Fruit fly (Drosophila melanogaster) whole organism, embryonic: ENCODE data around the gene dpr4.

Experiments used
- ATbp ChIP-seq: fragments of 200-800 bp; sonication (Bioruptor generic); optimal IDR thresholded peaks from 2 replicates; lab custom pipeline; 2017; ENCODE audit warnings: missing biosample characterization, mild to moderate bottlenecking, missing genetic modification characterization, missing genetic modification reagents
- Atf3 ChIP-seq: fragments of 200-800 bp; sonication (Bioruptor generic); optimal IDR thresholded peaks from 3 replicates; lab custom pipeline; 2016; ENCODE audit warnings: missing biosample characterization, missing genetic modification characterization
- CG10147 ChIP-seq: fragments of 200-800 bp; sonication (Bioruptor generic); optimal IDR thresholded peaks from 2 replicates; lab custom pipeline; 2019; ENCODE audit warnings: missing biosample characterization, mild to moderate bottlenecking, missing genetic modification characterization, moderate library complexity
- CG10209 ChIP-seq: fragments of 200-800 bp; sonication (Bioruptor generic); optimal IDR thresholded peaks from 3 replicates; lab custom pipeline; 2017; ENCODE audit warnings: missing biosample characterization, mild to moderate bottlenecking, missing genetic modification characterization, missing genetic modification reagents
- CG1233 ChIP-seq: fragments of 200-800 bp; sonication (Bioruptor generic); optimal IDR thresholded peaks from 4 replicates; lab custom pipeline; 2018; ENCODE audit warnings: missing biosample characterization, mild to moderate bottlenecking, missing genetic modification characterization
- CG13287 ChIP-seq: fragments of 200-800 bp; sonication (Bioruptor generic); IDR thresholded peaks from 2 replicates; pipeline ENCODE4 v1.3.6; 2022; ENCODE audit warnings: missing biosample characterization, missing genetic modification characterization; ENCODE audit not compliant: partially characterized antibody
- CG14667 ChIP-seq: fragments of 200-800 bp; sonication (Bioruptor generic); IDR thresholded peaks from 2 replicates; pipeline ENCODE4 v1.3.6; 2022; ENCODE audit warnings: missing biosample characterization, missing genetic modification characterization
- CG1529 ChIP-seq: fragments of 200-800 bp; sonication (Bioruptor generic); optimal IDR thresholded peaks from 3 replicates; lab custom pipeline; 2018; ENCODE audit warnings: missing biosample characterization, missing genetic modification characterization
- CG1647 ChIP-seq: fragments of 200-800 bp; sonication (Bioruptor generic); optimal IDR thresholded peaks from 3 replicates; lab custom pipeline; 2016; ENCODE audit warnings: missing biosample characterization, missing genetic modification characterization
- CG17385 ChIP-seq: fragments of 200-800 bp; sonication (Bioruptor generic); optimal IDR thresholded peaks from 3 replicates; lab custom pipeline; 2018; ENCODE audit warnings: missing biosample characterization, mild to moderate bottlenecking, missing genetic modification characterization
- CG18599 ChIP-seq: fragments of 200-800 bp; sonication (Bioruptor generic); optimal IDR thresholded peaks from 3 replicates; lab custom pipeline; 2017; ENCODE audit warnings: missing biosample characterization, missing genetic modification characterization, mild to moderate bottlenecking, moderate library complexity, missing genetic modification reagents
- CG2129 ChIP-seq: fragments of 200-800 bp; sonication (Bioruptor generic); IDR thresholded peaks from 2 replicates; pipeline ENCODE4 v1.3.6; 2022; ENCODE audit warnings: missing biosample characterization, missing genetic modification characterization; ENCODE audit not compliant: partially characterized antibody
- CG2678 ChIP-seq: fragments of 200-800 bp; sonication (Bioruptor generic); optimal IDR thresholded peaks from 3 replicates; lab custom pipeline; 2019; ENCODE audit warnings: missing biosample characterization, mild to moderate bottlenecking, missing genetic modification characterization, moderate library complexity
- CG31224 ChIP-seq: fragments of 200-800 bp; sonication (Bioruptor generic); IDR thresholded peaks from 2 replicates; pipeline ENCODE4 v1.3.6; 2022; ENCODE audit warnings: missing biosample characterization, missing genetic modification characterization
- CG3407 ChIP-seq: fragments of 200-800 bp; sonication (Bioruptor generic); optimal IDR thresholded peaks from 2 replicates; lab custom pipeline; 2018; ENCODE audit warnings: missing biosample characterization, mild to moderate bottlenecking, missing genetic modification characterization
- CG4617 ChIP-seq: fragments of 200-800 bp; sonication (Bioruptor generic); optimal IDR thresholded peaks from 3 replicates; lab custom pipeline; 2016; ENCODE audit warnings: missing biosample characterization, missing genetic modification characterization, borderline replicate concordance
- CG4730 ChIP-seq: fragments of 200-800 bp; sonication (Bioruptor generic); IDR thresholded peaks from 2 replicates; pipeline ENCODE4 v1.3.6; 2022; ENCODE audit warnings: missing biosample characterization, missing genetic modification characterization
- CG7357 ChIP-seq: fragments of 200-800 bp; sonication (Bioruptor generic); IDR thresholded peaks from 3 replicates; pipeline ENCODE4 v1.3.6; 2022; ENCODE audit warnings: missing biosample characterization, missing genetic modification characterization
- CG8478 ChIP-seq: fragments of >200 bp; optimal IDR thresholded peaks from 2 replicates; lab custom pipeline; 2018
- CG8765 ChIP-seq: fragments of 200-800 bp; sonication (Bioruptor generic); IDR thresholded peaks from 2 replicates; pipeline ENCODE4 v1.3.6; 2022; ENCODE audit warnings: missing biosample characterization, missing genetic modification characterization
- CG8944 ChIP-seq: fragments of 200-800 bp; sonication (Bioruptor generic); optimal IDR thresholded peaks from 3 replicates; lab custom pipeline; 2016; ENCODE audit warnings: missing biosample characterization, missing genetic modification characterization
- Dp ChIP-seq: fragments of 200-800 bp; sonication (Bioruptor generic); optimal IDR thresholded peaks from 2 replicates; lab custom pipeline; 2018; ENCODE audit warnings: missing biosample characterization, mild to moderate bottlenecking, missing genetic modification characterization, moderate library complexity
- Eip74EF ChIP-seq, 2 experiments: fragments of 200-800 bp in 1 of 2; fragments of >200 bp in 1 of 2; sonication (Bioruptor generic) in 1 of 2; optimal IDR thresholded peaks; 2 replicates each; lab custom pipeline; 2017 to 2019; ENCODE audit warnings: missing biosample characterization in 2 of 2, missing genetic modification characterization in 2 of 2, mild to moderate bottlenecking in 1 of 2, moderate library complexity in 1 of 2
- Ets65A ChIP-seq: fragments of 200-800 bp; sonication (Bioruptor generic); peaks from one replicate; lab custom pipeline; 2016; ENCODE audit warnings: missing biosample characterization, missing genetic modification characterization
- Hmr ChIP-seq: fragments of 200-800 bp; sonication (Bioruptor generic); optimal IDR thresholded peaks from 3 replicates; lab custom pipeline; 2017; ENCODE audit warnings: mild to moderate bottlenecking, missing biosample characterization, missing genetic modification reagents, missing genetic modification characterization
- Hr51 ChIP-seq, 2 experiments: fragments of 200-800 bp; sonication (Bioruptor generic); optimal IDR thresholded peaks; 2 replicates in 1 of 2; 3 replicates in 1 of 2; lab custom pipeline; 2016 to 2018; ENCODE audit warnings: missing biosample characterization in 2 of 2, missing genetic modification characterization in 2 of 2, mild to moderate bottlenecking in 1 of 2, moderate library complexity in 1 of 2
- Jarid2 ChIP-seq: fragments of 200-800 bp; sonication (Bioruptor generic); optimal IDR thresholded peaks from 3 replicates; lab custom pipeline; 2017; ENCODE audit warnings: mild to moderate bottlenecking, missing biosample characterization, missing genetic modification reagents, missing genetic modification characterization
- Med ChIP-seq: fragments of 200-800 bp; sonication (Bioruptor generic); peaks from one replicate; lab custom pipeline; 2016; ENCODE audit warnings: missing biosample characterization, missing genetic modification characterization, mild to moderate bottlenecking, inconsistent platforms, moderate library complexity
- Myb ChIP-seq: fragments of 200-800 bp; sonication (Bioruptor generic); optimal IDR thresholded peaks from 2 replicates; lab custom pipeline; 2016; ENCODE audit warnings: missing biosample characterization, missing genetic modification characterization
- Nf-YC ChIP-seq: fragments of 200-800 bp; optimal IDR thresholded peaks from 3 replicates; lab custom pipeline; 2019; ENCODE audit warnings: missing biosample characterization, mild to moderate bottlenecking, missing genetic modification characterization, moderate library complexity
- NfI ChIP-seq: fragments of 200-800 bp; sonication (Bioruptor generic); optimal IDR thresholded peaks from 3 replicates; lab custom pipeline; 2018; ENCODE audit warnings: missing biosample characterization, mild to moderate bottlenecking, missing genetic modification characterization, moderate library complexity
- PHDP ChIP-seq: fragments of 200-800 bp; sonication (Bioruptor generic); optimal IDR thresholded peaks from 3 replicates; lab custom pipeline; 2018; ENCODE audit warnings: missing biosample characterization, mild to moderate bottlenecking, missing genetic modification characterization, moderate library complexity
- Scr ChIP-seq: fragments of 200-800 bp; sonication (Bioruptor generic); IDR thresholded peaks from 2 replicates; pipeline ENCODE4 v1.3.6; 2022; ENCODE audit warnings: missing biosample characterization, missing genetic modification characterization; ENCODE audit not compliant: partially characterized antibody
- Sry-β ChIP-seq: fragments of 200-800 bp; sonication (Bioruptor generic); optimal IDR thresholded peaks from 2 replicates; lab custom pipeline; 2018; ENCODE audit warnings: missing biosample characterization, mild to moderate bottlenecking, missing genetic modification characterization, moderate library complexity
- abd-A ChIP-seq: fragments of 200-800 bp; sonication (Bioruptor generic); optimal IDR thresholded peaks from 3 replicates; lab custom pipeline; 2019; ENCODE audit warnings: missing biosample characterization, mild to moderate bottlenecking, missing genetic modification characterization, moderate library complexity
- chinmo ChIP-seq: fragments of 200-800 bp; sonication (Bioruptor generic); IDR thresholded peaks from 4 replicates; pipeline ENCODE4 v1.3.6; 2022; ENCODE audit warnings: missing biosample characterization, missing genetic modification characterization; ENCODE audit not compliant: partially characterized antibody
- ci ChIP-seq: fragments of 200-800 bp; sonication (Bioruptor generic); IDR thresholded peaks from 3 replicates; pipeline ENCODE4 v1.3.6; 2022; ENCODE audit warnings: missing biosample characterization, missing genetic modification characterization
- crol ChIP-seq: fragments of 200-800 bp; sonication (Bioruptor generic); IDR thresholded peaks from 2 replicates; pipeline ENCODE4 v1.3.6; 2022; ENCODE audit warnings: missing biosample characterization, missing genetic modification characterization
- disco-r ChIP-seq: fragments of 200-800 bp; sonication (Bioruptor generic); optimal IDR thresholded peaks from 2 replicates; lab custom pipeline; 2016; ENCODE audit warnings: missing biosample characterization, missing genetic modification characterization
- dpn ChIP-seq, 2 experiments: fragments of 200-800 bp; sonication (Bioruptor generic); optimal IDR thresholded peaks; 3 replicates each; lab custom pipeline; 2016; ENCODE audit warnings: missing biosample characterization in 2 of 2, missing genetic modification characterization in 2 of 2
- eyg ChIP-seq: fragments of 200-800 bp; sonication (Bioruptor generic); optimal IDR thresholded peaks from 3 replicates; lab custom pipeline; 2016; ENCODE audit warnings: missing biosample characterization, missing genetic modification characterization
- gfzf ChIP-seq: fragments of 200-800 bp; sonication (Bioruptor generic); optimal IDR thresholded peaks from 2 replicates; lab custom pipeline; 2016; ENCODE audit warnings: missing biosample characterization, mild to moderate bottlenecking, missing genetic modification characterization, moderate library complexity
- gro ChIP-seq: fragments of 200-800 bp; sonication (Bioruptor generic); optimal IDR thresholded peaks from 2 replicates; lab custom pipeline; 2016; ENCODE audit warnings: missing biosample characterization, missing genetic modification characterization
- lab ChIP-seq: fragments of 200-800 bp; sonication (Bioruptor generic); optimal IDR thresholded peaks from 3 replicates; lab custom pipeline; 2017; ENCODE audit warnings: missing biosample characterization, missing genetic modification characterization, mild to moderate bottlenecking, moderate library complexity, missing genetic modification reagents
- nerfin-1 ChIP-seq: fragments of 200-800 bp; sonication (Bioruptor generic); optimal IDR thresholded peaks from 3 replicates; lab custom pipeline; 2019; ENCODE audit warnings: missing biosample characterization, mild to moderate bottlenecking, missing genetic modification characterization, moderate library complexity
- pan ChIP-seq, 4 experiments: fragments of >200 bp in 3 of 4; fragments of 200-800 bp in 1 of 4; sonication (Bioruptor generic) in 1 of 4; optimal IDR thresholded peaks in 3 of 4; IDR thresholded peaks in 1 of 4; 2 replicates each; pipeline versions ENCODE4 v1.3.6 to Lab custom; 2017 to 2022; ENCODE audit warnings: missing biosample characterization in 2 of 4, missing genetic modification characterization in 2 of 4, mixed read lengths in 1 of 4
- ranshi ChIP-seq: fragments of 200-800 bp; sonication (Bioruptor generic); IDR thresholded peaks from 2 replicates; pipeline ENCODE4 v1.3.6; 2022; ENCODE audit warnings: missing biosample characterization, missing genetic modification characterization
- sens ChIP-seq: fragments of 200-800 bp; sonication (Bioruptor generic); peaks from one replicate; lab custom pipeline; 2016; ENCODE audit warnings: missing biosample characterization, missing genetic modification characterization
- tin ChIP-seq: fragments of 200-800 bp; sonication (Bioruptor generic); optimal IDR thresholded peaks from 3 replicates; lab custom pipeline; 2016; ENCODE audit warnings: missing biosample characterization, missing genetic modification characterization
- ttk ChIP-seq: fragments of 200-800 bp; sonication (Bioruptor generic); IDR thresholded peaks from 2 replicates; pipeline ENCODE4 v2.1.2; 2022; ENCODE audit warnings: missing biosample characterization, missing genetic modification characterization

dpr4 gene

DNA sequence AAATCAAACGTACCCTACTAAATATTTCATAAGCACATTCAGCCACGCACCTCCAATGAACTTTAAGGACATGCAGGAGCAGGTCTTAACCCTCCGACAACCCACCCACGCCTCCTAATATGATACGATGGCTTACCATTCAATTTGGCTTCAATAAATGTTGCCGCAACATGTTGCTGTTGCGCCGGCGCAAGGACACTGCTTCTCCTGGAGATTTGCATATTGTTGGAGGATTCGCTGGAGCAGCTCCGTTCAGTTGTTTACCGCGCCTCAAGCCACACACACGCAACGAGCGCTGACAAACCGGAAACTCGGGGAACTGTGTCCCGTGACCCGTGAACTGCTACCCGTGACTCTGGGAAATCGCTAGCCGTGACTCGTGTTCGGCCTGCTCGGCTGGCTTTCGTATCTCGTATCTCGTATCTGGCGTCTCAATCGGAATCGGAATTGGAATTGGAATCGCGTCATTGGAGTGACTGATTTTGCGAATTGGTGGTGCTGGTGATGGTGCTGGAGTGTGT lies 43.0 kb downstream of the dpr4 start, which contains the start of gene dpr5 (continued):
- TF ChIP-seq Eip74EF (GFP tag; optimal IDR thresholded peaks at IDR 0.05; lab: Kevin White, UChicago), result no peak
- no peak for TF ChIP-seq disco-r (GFP tag; lab: Kevin White, UChicago)
- no peak for TF ChIP-seq CG4617 (GFP tag; lab: Kevin White, UChicago)
- no peak for TF ChIP-seq CG17385 (GFP tag; lab: Kevin White, UChicago)
- TF ChIP-seq Hr51 (GFP tag; optimal IDR thresholded peaks at IDR 0.05; lab: Kevin White, UChicago), result no peak
- TF ChIP-seq CG1233 (GFP tag; lab: Kevin White, UChicago), result no peak
- TF ChIP-seq CG8944 (GFP tag; lab: Kevin White, UChicago), result no peak
- 0 out of 4 replicates have a peak, but pooled peaks have one; percentile 13 for TF ChIP-seq chinmo (GFP tag; lab: Robert Waterston, UW)
- no peak for TF ChIP-seq crol
- TF ChIP-seq CG14667, result no peak
- no peak for TF ChIP-seq gfzf
- no peak for TF ChIP-seq NfI (GFP tag; lab: Kevin White, UChicago)
- TF ChIP-seq CG1647 (GFP tag; lab: Kevin White, UChicago), result no peak
- no peak for TF ChIP-seq CG7357
- no peak for TF ChIP-seq Atf3
- no peak for TF ChIP-seq nerfin-1 (tag; lab: Kevin White, UChicago)
- no peak for TF ChIP-seq CG31224 (GFP tag; lab: Robert Waterston, UW)
- no peak for TF ChIP-seq CG13287
- TF ChIP-seq CG8478 (lab: Kevin White, UChicago), result no peak
- TF ChIP-seq CG8765, result no peak
- TF ChIP-seq abd-A, result peak; percentile 47
- TF ChIP-seq gro (GFP tag; lab: Kevin White, UChicago), result no peak
- TF ChIP-seq dpn (GFP tag; optimal IDR thresholded peaks at IDR 0.05; lab: Kevin White, UChicago), result no peak
- TF ChIP-seq ranshi, result no peak
- no peak for TF ChIP-seq CG3407
- no peak for TF ChIP-seq eyg (GFP tag; lab: Kevin White, UChicago)
- TF ChIP-seq Jarid2 (GFP tag; lab: Kevin White, UChicago), result peak; percentile 86
- no peak for TF ChIP-seq ATbp (GFP tag; lab: Kevin White, UChicago)
- TF ChIP-seq CG4730 (GFP tag; lab: Robert Waterston, UW), result no peak
- TF ChIP-seq CG18599, result peak; percentile 34
- no peak for TF ChIP-seq sens (GFP tag; lab: Kevin White, UChicago)
- TF ChIP-seq Ets65A (GFP tag; lab: Kevin White, UChicago), result peak; percentile 66

DNA sequence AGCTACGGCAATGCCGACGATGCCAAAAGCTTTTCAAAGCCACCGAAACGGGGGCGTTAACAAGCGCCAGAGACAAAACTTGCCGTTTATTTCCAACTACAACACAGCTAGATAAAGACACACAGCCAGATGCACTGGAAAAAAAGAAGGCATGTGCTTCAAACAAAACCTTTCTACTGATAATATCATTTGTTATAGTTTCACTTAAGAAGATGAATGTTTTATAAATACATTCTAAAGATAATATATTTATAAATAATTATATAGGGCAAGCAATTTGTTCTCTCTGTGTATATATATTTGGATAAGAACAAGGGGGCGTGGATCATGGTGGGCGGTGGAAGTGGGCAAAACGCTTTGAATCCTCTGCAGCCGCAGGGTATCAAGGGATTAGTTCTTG lies 52.5 kb downstream of the dpr4 start:
- TF ChIP-seq PHDP (tag; lab: Kevin White, UChicago) (peak; percentile 36), Myb (GFP tag; lab: Kevin White, UChicago) (no peak), ci (GFP tag; lab: Robert Waterston, UW) (peak; percentile 35; the same call in 1 of the 3 replicates), Hmr (GFP tag; lab: Kevin White, UChicago) (peak; percentile 52), Dp (GFP tag; lab: Kevin White, UChicago) (no peak), CG18599 (peak; percentile 48), lab (GFP tag; lab: Kevin White, UChicago) (peak; percentile 58), Sry-β (GFP tag; lab: Kevin White, UChicago) (no peak), Nf-YC (tag; lab: Kevin White, UChicago) (peak; percentile 37), CG10209 (no peak), Med (GFP tag; lab: Kevin White, UChicago) (peak; percentile 9), CG2678 (tag; lab: Kevin White, UChicago) (peak; percentile 64), Scr (GFP tag; lab: Robert Waterston, UW) (no peak), tin (GFP tag; lab: Kevin White, UChicago) (no peak), CG2129 (no peak), dpn (GFP tag; optimal IDR thresholded peaks at IDR 0.05; lab: Kevin White, UChicago) (peak in 1 of 2 experiments; percentile 10), ttk (GFP tag; lab: Robert Waterston, UW) (no peak), CG1529 (GFP tag; lab: Kevin White, UChicago) (no peak), CG10147 (GFP tag; lab: Kevin White, UChicago) (peak; percentile 1), pan (optimal IDR thresholded peaks at IDR 0.05; lab: Kevin White, UChicago) (no peak), pan (GFP tag; optimal IDR thresholded peaks at IDR 0.05 in 1 of 2, IDR thresholded peaks at IDR 0.05 in 1 of 2) (no peak)
